Worm (Caenorhabditis elegans): ENCODE data around the gene spp-26.

DNA sequence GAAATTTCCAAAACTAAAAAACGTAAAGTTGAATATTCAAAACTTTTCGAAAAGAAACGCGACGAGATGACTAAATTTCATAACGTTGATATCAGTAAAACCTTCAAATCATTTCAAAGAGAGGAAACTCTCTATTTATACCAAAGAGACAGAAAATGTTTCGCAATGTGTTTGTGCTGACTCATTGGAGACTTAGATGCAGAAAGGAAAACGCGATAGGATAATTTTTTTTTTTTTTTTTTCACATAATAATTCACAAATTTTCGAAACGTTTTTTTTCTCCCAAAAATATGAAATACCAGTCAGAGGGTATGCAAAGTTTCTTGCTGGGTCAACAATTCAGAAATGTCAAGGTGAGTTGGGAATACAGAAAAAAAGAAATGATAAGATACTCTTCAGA, 47.2 kb upstream of the spp-26 start:
- TF ChIP-seq aly-1 (tag; optimal IDR thresholded peaks at IDR 0.05) = no peak
- no peak for TF ChIP-seq tra-4 (tag; optimal IDR thresholded peaks at IDR 0.05)

All from whole organism, early embryonic.